Worm (Caenorhabditis elegans): Measurements from ENCODE around the gene gcy-33.

gcy-33 gene

ce11 chrV:12001747-12002456, at the start of gene gcy-33:
gcy-33 (minus strand) TSS chrV:12001797.
- TF ChIP-seq unc-62 (GFP tag; optimal IDR thresholded peaks at IDR 0.05), result no peak

- no peak for TF ChIP-seq unc-62 (GFP tag; optimal IDR thresholded peaks at IDR 0.05)
Measured at ce11 chrV:12048445-12048844, 46.8 kb upstream of the gcy-33 start, which contains the start of gene dars-2. dars-2 (plus strand) TSS chrV:12048745.

ce11 chrV:12047735-12048134, 46.1 kb upstream of the gcy-33 start:
- TF ChIP-seq unc-62 (GFP tag; optimal IDR thresholded peaks at IDR 0.05), result no peak

- no peak for TF ChIP-seq unc-62 (GFP tag; optimal IDR thresholded peaks at IDR 0.05)
Measured at ce11 chrV:12045132-12045531, 43.5 kb upstream of the gcy-33 start, which contains the start of gene F10C2.5. F10C2.5 (plus strand) TSS chrV:12045432.

- no peak for TF ChIP-seq unc-62 (GFP tag; optimal IDR thresholded peaks at IDR 0.05)
Measured at ce11 chrV:12040823-12041606, 39.4 kb upstream of the gcy-33 start, which contains the start of the genes kup-1 and F10C2.4. kup-1 (minus strand) TSS chrV:12040873. F10C2.4 (plus strand) TSS chrV:12041556.

ce11 chrV:12039755-12040154, 38.2 kb upstream of the gcy-33 start:
- no peak for TF ChIP-seq unc-62 (GFP tag; optimal IDR thresholded peaks at IDR 0.05)

- TF ChIP-seq unc-62 (GFP tag; optimal IDR thresholded peaks at IDR 0.05), result no peak
Measured at ce11 chrV:12038783-12039182, 37.2 kb upstream of the gcy-33 start.

- no peak for TF ChIP-seq unc-62 (GFP tag; optimal IDR thresholded peaks at IDR 0.05)
Measured at ce11 chrV:12038317-12038716, 36.7 kb upstream of the gcy-33 start.

- no peak for TF ChIP-seq unc-62 (GFP tag; optimal IDR thresholded peaks at IDR 0.05)
Measured at ce11 chrV:12037889-12038288, 36.3 kb upstream of the gcy-33 start.

ce11 chrV:12036129-12036528, 34.5 kb upstream of the gcy-33 start:
- TF ChIP-seq unc-62 (GFP tag; optimal IDR thresholded peaks at IDR 0.05), result no peak

- no peak for TF ChIP-seq unc-62 (GFP tag; optimal IDR thresholded peaks at IDR 0.05)
Measured at ce11 chrV:12033841-12034240, 32.2 kb upstream of the gcy-33 start.

ce11 chrV:12032060-12032459, 30.5 kb upstream of the gcy-33 start, which contains the start of gene pkc-1:
pkc-1 (minus strand) TSS chrV:12032160.
- no peak for TF ChIP-seq unc-62 (GFP tag; optimal IDR thresholded peaks at IDR 0.05)

ce11 chrV:12028151-12028550, 26.6 kb upstream of the gcy-33 start:
- no peak for TF ChIP-seq unc-62 (GFP tag; optimal IDR thresholded peaks at IDR 0.05)

- TF ChIP-seq unc-62 (GFP tag; optimal IDR thresholded peaks at IDR 0.05), result no peak
Measured at ce11 chrV:12026878-12027477, 25.4 kb upstream of the gcy-33 start.

ce11 chrV:12025683-12026082, 24.1 kb upstream of the gcy-33 start:
- TF ChIP-seq unc-62 (GFP tag; optimal IDR thresholded peaks at IDR 0.05), result no peak

- no peak for TF ChIP-seq unc-62 (GFP tag; optimal IDR thresholded peaks at IDR 0.05)
Measured at ce11 chrV:12024273-12024672, 22.7 kb upstream of the gcy-33 start.
